Worm (Caenorhabditis elegans): ENCODE measurements around the gene asp-3.

Gene asp-3

DNA sequence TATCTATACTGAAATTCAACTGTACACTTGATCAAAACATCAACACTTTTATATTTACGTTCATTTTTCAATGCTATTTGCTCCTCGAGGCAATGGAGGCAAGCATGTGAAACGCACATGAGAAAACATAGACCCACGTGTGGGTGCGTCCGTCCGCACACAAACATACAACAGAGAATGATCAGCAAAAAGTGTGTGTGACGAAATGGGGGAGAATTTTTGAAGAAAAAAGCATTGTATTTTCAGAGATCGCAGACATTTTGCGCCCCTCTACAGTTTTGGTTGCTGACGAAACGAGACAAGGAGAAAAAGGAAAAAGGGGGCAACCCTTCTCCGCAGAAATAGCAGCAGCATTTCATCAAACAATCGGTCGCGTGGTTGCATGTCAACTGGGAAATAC, 40.7 kb upstream of the asp-3 start:
- TF ChIP-seq nhr-11 (tag; optimal IDR thresholded peaks at IDR 0.05): no peak
- TF ChIP-seq C34F6.9 (tag; optimal IDR thresholded peaks at IDR 0.05): peak; percentile 71
- no peak for TF ChIP-seq elt-3 (tag; optimal IDR thresholded peaks at IDR 0.05)
- peak; percentile 94 for TF ChIP-seq nhr-21 (tag; optimal IDR thresholded peaks at IDR 0.05)
- TF ChIP-seq ZK546.5 (tag; optimal IDR thresholded peaks at IDR 0.05): no peak
- peak; percentile 95 for TF ChIP-seq egl-27 (tag; optimal IDR thresholded peaks at IDR 0.05)
- no peak for TF ChIP-seq ztf-1 (GFP tag; conservative IDR thresholded peaks at IDR 0.05)
- TF ChIP-seq nhr-6 (tag; optimal IDR thresholded peaks at IDR 0.05): peak; percentile 72
- TF ChIP-seq unc-62 (GFP tag; optimal IDR thresholded peaks at IDR 0.05): no peak
- no peak for TF ChIP-seq zag-1 (tag; optimal IDR thresholded peaks at IDR 0.05)
- no peak for TF ChIP-seq aly-2 (tag; optimal IDR thresholded peaks at IDR 0.05)
- no peak for TF ChIP-seq skn-1 (tag; optimal IDR thresholded peaks at IDR 0.05)
- peak; percentile 96 for TF ChIP-seq nhr-129 (tag; optimal IDR thresholded peaks at IDR 0.05)
- peak; percentile 73 for TF ChIP-seq nhr-10 (tag; optimal IDR thresholded peaks at IDR 0.05)
- no peak for TF ChIP-seq R02D3.7 (tag; optimal IDR thresholded peaks at IDR 0.05)
- TF ChIP-seq gmeb-1 (tag; optimal IDR thresholded peaks at IDR 0.05): peak; percentile 74
- no peak for TF ChIP-seq ceh-82 (tag; optimal IDR thresholded peaks at IDR 0.05)
- TF ChIP-seq nhr-25 (tag; optimal IDR thresholded peaks at IDR 0.05): peak; percentile 96
- TF ChIP-seq lsy-2 (tag; optimal IDR thresholded peaks at IDR 0.05): peak in 1 of 2 experiments; percentile 79
- TF ChIP-seq unc-39 (tag; optimal IDR thresholded peaks at IDR 0.05): no peak
- TF ChIP-seq Y55F3AM.14 (GFP tag; optimal IDR thresholded peaks at IDR 0.05): peak; percentile 84
- TF ChIP-seq mbf-1 (tag; optimal IDR thresholded peaks at IDR 0.05): no peak
- peak; percentile 13 for TF ChIP-seq nhr-77 (tag; optimal IDR thresholded peaks at IDR 0.05)
- no peak for TF ChIP-seq ztf-11 (tag; optimal IDR thresholded peaks at IDR 0.05)
- no peak for TF ChIP-seq nhr-12 (tag; optimal IDR thresholded peaks at IDR 0.05)
- TF ChIP-seq snpc-4 (tag; optimal IDR thresholded peaks at IDR 0.05): peak; percentile 61
- peak; percentile 24 for TF ChIP-seq ztf-4 (tag; optimal IDR thresholded peaks at IDR 0.05)
- TF ChIP-seq unc-55 (GFP tag; optimal IDR thresholded peaks at IDR 0.05): peak; percentile 61
- no peak for TF ChIP-seq lin-39 (tag; optimal IDR thresholded peaks at IDR 0.05)
- no peak for TF ChIP-seq peb-1 (tag; optimal IDR thresholded peaks at IDR 0.05)
- no peak for TF ChIP-seq nhr-23 (tag; optimal IDR thresholded peaks at IDR 0.05)
- TF ChIP-seq F13H6.1 (tag; optimal IDR thresholded peaks at IDR 0.05): peak; percentile 98
- TF ChIP-seq ama-1 (optimal IDR thresholded peaks at IDR 0.05): no peak
- no peak for TF ChIP-seq mab-5 (tag; optimal IDR thresholded peaks at IDR 0.05)
- TF ChIP-seq crh-2 (tag; optimal IDR thresholded peaks at IDR 0.05): peak; percentile 83
- peak; percentile 100 for TF ChIP-seq sma-9 (GFP tag; optimal IDR thresholded peaks at IDR 0.05)
- no peak for TF ChIP-seq sma-9 (tag; optimal IDR thresholded peaks at IDR 0.05)
- TF ChIP-seq alr-1 (tag; optimal IDR thresholded peaks at IDR 0.05): peak; percentile 51
- peak; percentile 33 for TF ChIP-seq lin-13 (GFP tag; optimal IDR thresholded peaks at IDR 0.05)
- TF ChIP-seq blmp-1 (tag; optimal IDR thresholded peaks at IDR 0.05; ENCODE audit: insufficient read depth): peak; percentile 79
- no peak for TF ChIP-seq dmd-4 (tag; optimal IDR thresholded peaks at IDR 0.05)
- TF ChIP-seq sma-3 (GFP tag; optimal IDR thresholded peaks at IDR 0.05): peak; percentile 94
- TF ChIP-seq sem-4 (tag; optimal IDR thresholded peaks at IDR 0.05): peak; percentile 75
- TF ChIP-seq mdl-1 (tag; optimal IDR thresholded peaks at IDR 0.05): peak; percentile 100
- peak; percentile 54 for TF ChIP-seq ceh-16 (tag; optimal IDR thresholded peaks at IDR 0.05)
- no peak for TF ChIP-seq nhr-237 (tag; optimal IDR thresholded peaks at IDR 0.05)
- TF ChIP-seq elt-1 (tag; optimal IDR thresholded peaks at IDR 0.05): no peak
- peak; percentile 85 for TF ChIP-seq fos-1 (tag; optimal IDR thresholded peaks at IDR 0.05)
- no peak for TF ChIP-seq lin-11 (tag; optimal IDR thresholded peaks at IDR 0.05)

Measured in whole organism, L2 larva.